Fruit fly (Drosophila melanogaster) whole organism, prepupa: ENCODE results near the gene NO66.
"Not testable (repeated sequence)": the region's sequence is repeated elsewhere in the genome, so short reads cannot be mapped to it uniquely, and the experiment has no call there.

Experiments
- CG10669 ChIP-seq: fragments of 200-800 bp; sonication (Bioruptor generic); optimal IDR thresholded peaks from 3 replicates; lab custom pipeline; 2018; ENCODE audit warnings: missing biosample characterization, mild to moderate bottlenecking, missing genetic modification characterization, moderate library complexity
- CG1621 ChIP-seq: fragments of 200-800 bp; sonication (Bioruptor generic); optimal IDR thresholded peaks from 3 replicates; lab custom pipeline; 2018; ENCODE audit warnings: missing biosample characterization, mild to moderate bottlenecking, missing genetic modification characterization
- Eip78C ChIP-seq: fragments of 200-800 bp; sonication (Bioruptor generic); peaks from one replicate; lab custom pipeline; 2016; ENCODE audit warnings: missing biosample characterization, missing genetic modification characterization
- Hr38 ChIP-seq: sonication (Bioruptor generic); optimal IDR thresholded peaks from 2 replicates; lab custom pipeline; 2016; ENCODE audit warnings: missing biosample characterization, missing genetic modification characterization
- Hr39 ChIP-seq: fragments of 200-800 bp; sonication (Bioruptor generic); optimal IDR thresholded peaks from 2 replicates; lab custom pipeline; 2016; ENCODE audit warnings: missing biosample characterization, missing genetic modification characterization
- Hr4 ChIP-seq: fragments of 200-800 bp; sonication (Bioruptor generic); optimal IDR thresholded peaks from 3 replicates; lab custom pipeline; 2016; ENCODE audit warnings: missing biosample characterization, missing genetic modification characterization
- Lpt ChIP-seq: fragments of 200-800 bp; sonication (Bioruptor generic); optimal IDR thresholded peaks from 3 replicates; lab custom pipeline; 2016; ENCODE audit warnings: missing biosample characterization, missing genetic modification characterization
- Smox ChIP-seq: fragments of 200-800 bp; sonication (Bioruptor generic); optimal IDR thresholded peaks from 3 replicates; lab custom pipeline; 2016; ENCODE audit warnings: missing biosample characterization, missing genetic modification characterization
- Sox102F ChIP-seq: fragments of 200-800 bp; sonication (Bioruptor generic); optimal IDR thresholded peaks from 2 replicates; lab custom pipeline; 2016; ENCODE audit warnings: missing biosample characterization, mild to moderate bottlenecking, missing genetic modification characterization
- dac ChIP-seq: fragments of 200-800 bp; sonication (Bioruptor generic); optimal IDR thresholded peaks from 2 replicates; lab custom pipeline; 2017; ENCODE audit warnings: missing biosample characterization, mild to moderate bottlenecking, missing genetic modification characterization
- eg ChIP-seq: fragments of 200-800 bp; sonication (Bioruptor generic); IDR thresholded peaks from 3 replicates; pipeline ENCODE4 v1.3.6; 2022; ENCODE audit warnings: missing biosample characterization, missing genetic modification characterization
- lz ChIP-seq: fragments of 200-800 bp; sonication (Bioruptor generic); optimal IDR thresholded peaks from 3 replicates; lab custom pipeline; 2016; ENCODE audit warnings: missing biosample characterization, missing genetic modification characterization
- pdm3 ChIP-seq: fragments of 200-800 bp; sonication (Bioruptor generic); optimal IDR thresholded peaks from 3 replicates; lab custom pipeline; 2016; ENCODE audit warnings: missing biosample characterization, missing genetic modification characterization
- spab ChIP-seq: fragments of 200-800 bp; sonication (Bioruptor generic); optimal IDR thresholded peaks from 2 replicates; lab custom pipeline; 2017; ENCODE audit warnings: missing biosample characterization, mild to moderate bottlenecking, missing genetic modification characterization, missing genetic modification reagents

- not testable (repeated sequence) for TF ChIP-seq Smox (GFP tag; lab: Kevin White, UChicago); CG1621; Hr4 (GFP tag; lab: Kevin White, UChicago); CG10669 (GFP tag; lab: Kevin White, UChicago); spab (GFP tag; lab: Kevin White, UChicago); Hr38 (GFP tag; lab: Kevin White, UChicago); Lpt (GFP tag; lab: Kevin White, UChicago); Eip78C (GFP tag; lab: Kevin White, UChicago); eg (GFP tag; lab: Robert Waterston, UW); Hr39 (GFP tag; lab: Kevin White, UChicago); pdm3 (GFP tag; lab: Kevin White, UChicago); dac (GFP tag; lab: Kevin White, UChicago); lz (GFP tag; lab: Kevin White, UChicago); Sox102F (GFP tag; lab: Kevin White, UChicago)
Measured at dm6 chrX:4319240-4319639, at the start of gene NO66.
